Fruit fly (Drosophila melanogaster) Kc167 (cell line): ENCODE data around the gene cindr.

Source experiments
- Myc ChIP-seq: fragments of >200 bp; optimal IDR thresholded peaks from 2 replicates; lab custom pipeline; 2017; ENCODE audit warnings: missing external identifiers
- Sin3A ChIP-seq: fragments of >200 bp; optimal IDR thresholded peaks from 2 replicates; lab custom pipeline; 2018; ENCODE audit warnings: missing external identifiers
- h ChIP-seq: fragments of >200 bp; optimal IDR thresholded peaks from 3 replicates; lab custom pipeline; 2018; ENCODE audit warnings: missing external identifiers
- insv ChIP-seq: fragments of >200 bp; optimal IDR thresholded peaks from 3 replicates; lab custom pipeline; 2018; ENCODE audit warnings: missing external identifiers
- psq ChIP-seq: fragments of >200 bp; optimal IDR thresholded peaks from 2 replicates; lab custom pipeline; 2017; ENCODE audit warnings: missing external identifiers
- ttk ChIP-seq: sonication (Bioruptor generic); optimal IDR thresholded peaks from 2 replicates; lab custom pipeline; 2017; ENCODE audit warnings: missing external identifiers

dm6 chr3R:30806490-30807195 lies 1.8 kb upstream of the cindr start, which contains the start of the genes wts and dj-1beta:
- TF ChIP-seq Sin3A (lab: Kevin White, UChicago) = no peak
- no peak for TF ChIP-seq Myc
- no peak for TF ChIP-seq psq (lab: Kevin White, UChicago)
- no peak for TF ChIP-seq insv (lab: Kevin White, UChicago)
- no peak for TF ChIP-seq h
- no peak for TF ChIP-seq ttk (lab: Kevin White, UChicago)
